Fruit fly (Drosophila melanogaster) whole organism, embryonic: Measurements from ENCODE around the gene Uba5.
A peak's percentile ranks its signal among the peaks of the same experiment; 100 is the strongest.

Source experiments
- Abd-B ChIP-seq: fragments of 200-800 bp; sonication (Bioruptor generic); optimal IDR thresholded peaks from 2 replicates; lab custom pipeline; 2018; ENCODE audit warnings: missing biosample characterization, mild to moderate bottlenecking, missing genetic modification characterization, moderate library complexity
- Bteb2 ChIP-seq: fragments of 200-800 bp; sonication (Bioruptor generic); optimal IDR thresholded peaks from 2 replicates; lab custom pipeline; 2016; ENCODE audit warnings: missing biosample characterization, missing genetic modification characterization
- CG1024 ChIP-seq: fragments of 200-800 bp; sonication (Bioruptor generic); IDR thresholded peaks from 2 replicates; pipeline ENCODE4 v1.3.6; 2022; ENCODE audit warnings: missing biosample characterization, missing genetic modification characterization
- CG10654 ChIP-seq: fragments of 200-800 bp; sonication (Bioruptor generic); optimal IDR thresholded peaks from 2 replicates; lab custom pipeline; 2016; ENCODE audit warnings: missing biosample characterization, missing genetic modification characterization
- CG11696 ChIP-seq: fragments of 200-800 bp; sonication (Bioruptor generic); IDR thresholded peaks from 2 replicates; pipeline ENCODE4 v1.3.6; 2022; ENCODE audit warnings: missing biosample characterization, missing genetic modification characterization
- CG12659 ChIP-seq: fragments of 200-800 bp; sonication (Bioruptor generic); optimal IDR thresholded peaks from 3 replicates; lab custom pipeline; 2017; ENCODE audit warnings: mild to moderate bottlenecking, missing biosample characterization, missing genetic modification reagents, missing genetic modification characterization
- CG15011 ChIP-seq: fragments of 200-800 bp; sonication (Bioruptor generic); optimal IDR thresholded peaks from 3 replicates; lab custom pipeline; 2018; ENCODE audit warnings: missing biosample characterization, mild to moderate bottlenecking, missing genetic modification characterization
- CG1603 ChIP-seq: fragments of 200-800 bp; sonication (Bioruptor generic); optimal IDR thresholded peaks from 2 replicates; lab custom pipeline; 2019; ENCODE audit warnings: missing biosample characterization, mild to moderate bottlenecking, missing genetic modification characterization, moderate library complexity
- CG17328 ChIP-seq: fragments of 200-800 bp; sonication (Bioruptor generic); IDR thresholded peaks from 2 replicates; pipeline ENCODE4 v1.3.6; 2022; ENCODE audit warnings: missing biosample characterization, missing genetic modification characterization
- CG18476 ChIP-seq: fragments of 200-800 bp; sonication (Bioruptor generic); optimal IDR thresholded peaks from 2 replicates; lab custom pipeline; 2016; ENCODE audit warnings: missing biosample characterization, mild to moderate bottlenecking, missing genetic modification characterization
- CG34422 ChIP-seq: fragments of 200-800 bp; sonication (Bioruptor generic); IDR thresholded peaks from 3 replicates; pipeline ENCODE4 v1.3.6; 2022; ENCODE audit warnings: missing biosample characterization, missing genetic modification characterization
- CG4360 ChIP-seq: fragments of 200-800 bp; sonication (Bioruptor generic); IDR thresholded peaks from 2 replicates; pipeline ENCODE4 v1.3.6; 2022; ENCODE audit warnings: missing biosample characterization, missing genetic modification characterization
- CG4707 ChIP-seq: fragments of 200-800 bp; sonication (Bioruptor generic); optimal IDR thresholded peaks from 2 replicates; lab custom pipeline; 2018; ENCODE audit warnings: missing biosample characterization, mild to moderate bottlenecking, missing genetic modification characterization, moderate library complexity
- CG6175 ChIP-seq: fragments of 200-800 bp; sonication (Bioruptor generic); IDR thresholded peaks from 3 replicates; pipeline ENCODE4 v1.3.6; 2022; ENCODE audit warnings: missing biosample characterization, missing genetic modification characterization
- CG7372 ChIP-seq: fragments of 200-800 bp; sonication (Bioruptor generic); IDR thresholded peaks from 2 replicates; pipeline ENCODE4 v1.3.6; 2022; ENCODE audit warnings: missing biosample characterization, missing genetic modification characterization
- CG7745 ChIP-seq: fragments of 200-800 bp; sonication (Bioruptor generic); optimal IDR thresholded peaks from 2 replicates; lab custom pipeline; 2018; ENCODE audit warnings: missing biosample characterization, mild to moderate bottlenecking, missing genetic modification characterization, moderate library complexity
- CG7987 ChIP-seq: fragments of 200-800 bp; sonication (Bioruptor generic); optimal IDR thresholded peaks from 2 replicates; lab custom pipeline; 2018; ENCODE audit warnings: missing biosample characterization, mild to moderate bottlenecking, missing genetic modification characterization, moderate library complexity
- CG8281 ChIP-seq: fragments of 200-800 bp; sonication (Bioruptor generic); optimal IDR thresholded peaks from 2 replicates; lab custom pipeline; 2018; ENCODE audit warnings: missing biosample characterization, mild to moderate bottlenecking, missing genetic modification characterization, moderate library complexity
- CG8388 ChIP-seq: fragments of 200-800 bp; sonication (Bioruptor generic); optimal IDR thresholded peaks from 2 replicates; lab custom pipeline; 2019; ENCODE audit warnings: missing biosample characterization, mild to moderate bottlenecking, missing genetic modification characterization, moderate library complexity
- Dp ChIP-seq: fragments of 200-800 bp; sonication (Bioruptor generic); optimal IDR thresholded peaks from 2 replicates; lab custom pipeline; 2018; ENCODE audit warnings: missing biosample characterization, mild to moderate bottlenecking, missing genetic modification characterization, moderate library complexity
- Drgx ChIP-seq: fragments of 200-800 bp; sonication (Bioruptor generic); IDR thresholded peaks from 2 replicates; pipeline ENCODE4 v1.3.6; 2022; ENCODE audit warnings: missing biosample characterization, missing genetic modification characterization
- HLH3B ChIP-seq: fragments of 200-800 bp; sonication (Bioruptor generic); IDR thresholded peaks from 2 replicates; pipeline ENCODE4 v1.3.6; 2022; ENCODE audit warnings: missing biosample characterization, missing genetic modification characterization
- MBD-R2 ChIP-seq: fragments of 200-800 bp; sonication (Bioruptor generic); IDR thresholded peaks from 2 replicates; pipeline ENCODE4 v1.3.6; 2022; ENCODE audit warnings: missing biosample characterization, missing genetic modification characterization
- Max ChIP-seq: fragments of 200-800 bp; sonication (Bioruptor generic); optimal IDR thresholded peaks from 2 replicates; lab custom pipeline; 2016; ENCODE audit warnings: missing biosample characterization, mild to moderate bottlenecking, missing genetic modification characterization
- NC2α ChIP-seq: fragments of 200-800 bp; sonication (Bioruptor generic); optimal IDR thresholded peaks from 2 replicates; lab custom pipeline; 2016; ENCODE audit warnings: missing biosample characterization, missing genetic modification characterization
- Nf-YB ChIP-seq: fragments of 200-800 bp; sonication (Bioruptor generic); optimal IDR thresholded peaks from 3 replicates; lab custom pipeline; 2019; ENCODE audit warnings: missing biosample characterization, mild to moderate bottlenecking, missing genetic modification characterization, moderate library complexity
- Optix ChIP-seq: fragments of 200-800 bp; sonication (Bioruptor generic); IDR thresholded peaks from 3 replicates; pipeline ENCODE4 v1.3.6; 2022; ENCODE audit warnings: missing biosample characterization, missing genetic modification characterization
- Rx ChIP-seq: fragments of 200-800 bp; sonication (Bioruptor generic); IDR thresholded peaks from 2 replicates; pipeline ENCODE4 v1.3.6; 2022; ENCODE audit warnings: missing biosample characterization, missing genetic modification characterization
- Sox100B ChIP-seq: fragments of 200-800 bp; sonication (Bioruptor generic); optimal IDR thresholded peaks from 3 replicates; lab custom pipeline; 2018; ENCODE audit warnings: missing biosample characterization, mild to moderate bottlenecking, missing genetic modification characterization
- Spps ChIP-seq: fragments of 200-800 bp; sonication (Bioruptor generic); optimal IDR thresholded peaks from 2 replicates; lab custom pipeline; 2018; ENCODE audit warnings: missing biosample characterization, mild to moderate bottlenecking, missing genetic modification characterization
- ara ChIP-seq: fragments of 200-800 bp; sonication (Bioruptor generic); IDR thresholded peaks from 2 replicates; pipeline ENCODE4 v1.3.6; 2022; ENCODE audit warnings: missing biosample characterization, missing genetic modification characterization
- bcd ChIP-seq: fragments of 200-800 bp; sonication (Bioruptor generic); optimal IDR thresholded peaks from 2 replicates; lab custom pipeline; 2017; ENCODE audit warnings: missing biosample characterization, mild to moderate bottlenecking, missing genetic modification characterization
- corto ChIP-seq: fragments of 200-800 bp; sonication (Bioruptor generic); optimal IDR thresholded peaks from 2 replicates; lab custom pipeline; 2016; ENCODE audit warnings: missing biosample characterization, mild to moderate bottlenecking, missing genetic modification characterization, moderate library complexity
- crc ChIP-seq: fragments of 200-800 bp; sonication (Bioruptor generic); optimal IDR thresholded peaks from 2 replicates; lab custom pipeline; 2016; ENCODE audit warnings: missing biosample characterization, missing genetic modification characterization
- crol ChIP-seq: fragments of 200-800 bp; sonication (Bioruptor generic); IDR thresholded peaks from 2 replicates; pipeline ENCODE4 v1.3.6; 2022; ENCODE audit warnings: missing biosample characterization, missing genetic modification characterization
- da ChIP-seq: fragments of 200-800 bp; sonication (Bioruptor generic); optimal IDR thresholded peaks from 2 replicates; lab custom pipeline; 2016; ENCODE audit warnings: missing biosample characterization, missing genetic modification characterization
- fd102C ChIP-seq: fragments of 200-800 bp; sonication (Bioruptor generic); optimal IDR thresholded peaks from 2 replicates; lab custom pipeline; 2018; ENCODE audit warnings: missing biosample characterization, mild to moderate bottlenecking, missing genetic modification characterization, moderate library complexity
- fd64A ChIP-seq: fragments of 200-800 bp; sonication (Bioruptor generic); optimal IDR thresholded peaks from 3 replicates; lab custom pipeline; 2018; ENCODE audit warnings: missing biosample characterization, mild to moderate bottlenecking, missing genetic modification characterization
- gsb ChIP-seq: fragments of 200-800 bp; sonication (Bioruptor generic); IDR thresholded peaks from 2 replicates; pipeline ENCODE4 v1.3.6; 2022; ENCODE audit warnings: missing biosample characterization, missing genetic modification characterization
- ken ChIP-seq: fragments of 200-800 bp; sonication (Bioruptor generic); IDR thresholded peaks from 3 replicates; pipeline ENCODE4 v1.3.6; 2022; ENCODE audit warnings: missing biosample characterization, missing genetic modification characterization
- klu ChIP-seq: fragments of 200-800 bp; sonication (Bioruptor generic); IDR thresholded peaks from 2 replicates; pipeline ENCODE4 v1.3.6; 2022; ENCODE audit warnings: missing biosample characterization, missing genetic modification characterization
- mam ChIP-seq: fragments of 200-800 bp; sonication (Bioruptor generic); optimal IDR thresholded peaks from 3 replicates; lab custom pipeline; 2016; ENCODE audit warnings: missing biosample characterization, missing genetic modification characterization
- pfk ChIP-seq: fragments of 200-800 bp; sonication (Bioruptor generic); optimal IDR thresholded peaks from 2 replicates; lab custom pipeline; 2018; ENCODE audit warnings: missing biosample characterization, mild to moderate bottlenecking, missing genetic modification characterization, moderate library complexity
- phol ChIP-seq: fragments of 200-800 bp; sonication (Bioruptor generic); optimal IDR thresholded peaks from 3 replicates; lab custom pipeline; 2018; ENCODE audit warnings: missing biosample characterization, mild to moderate bottlenecking, missing genetic modification characterization, moderate library complexity
- prd ChIP-seq, 3 experiments: fragments of >200 bp in 2 of 3; fragments of 200-800 bp in 1 of 3; sonication (Bioruptor generic) in 1 of 3; optimal IDR thresholded peaks in 2 of 3; IDR thresholded peaks in 1 of 3; 2 replicates in 2 of 3; 3 replicates in 1 of 3; pipeline versions ENCODE4 v1.3.6 to Lab custom; 2017 to 2022; ENCODE audit warnings: missing biosample characterization in 1 of 3, missing genetic modification characterization in 1 of 3
- pros ChIP-seq: fragments of 200-800 bp; sonication (Bioruptor generic); optimal IDR thresholded peaks from 3 replicates; lab custom pipeline; 2019; ENCODE audit warnings: missing biosample characterization, mild to moderate bottlenecking, missing genetic modification characterization, moderate library complexity
- rib ChIP-seq: fragments of 200-800 bp; sonication (Bioruptor generic); IDR thresholded peaks from 2 replicates; pipeline ENCODE4 v1.3.6; 2022; ENCODE audit warnings: missing biosample characterization, missing genetic modification characterization
- sd ChIP-seq: fragments of 200-800 bp; sonication (Bioruptor generic); optimal IDR thresholded peaks from 3 replicates; lab custom pipeline; 2018; ENCODE audit warnings: missing biosample characterization, mild to moderate bottlenecking, missing genetic modification characterization, moderate library complexity
- sens ChIP-seq: fragments of 200-800 bp; sonication (Bioruptor generic); peaks from one replicate; lab custom pipeline; 2016; ENCODE audit warnings: missing biosample characterization, missing genetic modification characterization
- trem ChIP-seq: fragments of 200-800 bp; optimal IDR thresholded peaks from 3 replicates; lab custom pipeline; 2019; ENCODE audit warnings: missing biosample characterization, mild to moderate bottlenecking, missing genetic modification characterization, moderate library complexity
- usp ChIP-seq: fragments of >200 bp; optimal IDR thresholded peaks from 2 replicates; lab custom pipeline; 2017; ENCODE audit warnings: missing biosample characterization, missing genetic modification characterization

Gene Uba5

dm6 chrX:11527088-11527635, 43.8 kb downstream of the Uba5 start (continued):
- TF ChIP-seq Rx (GFP tag; lab: Robert Waterston, UW) (no peak), CG8388 (no peak), CG7372 (no peak), CG7745 (tag; lab: Kevin White, UChicago) (no peak), phol (tag; lab: Kevin White, UChicago) (peak; percentile 1), CG4707 (GFP tag; lab: Kevin White, UChicago) (no peak), trem (no peak), pfk (GFP tag; lab: Kevin White, UChicago) (no peak), CG17328 (GFP tag; lab: Robert Waterston, UW) (no peak), ara (GFP tag; lab: Robert Waterston, UW) (no peak), usp (GFP tag; lab: Kevin White, UChicago) (no peak), bcd (GFP tag; lab: Kevin White, UChicago) (no peak), MBD-R2 (GFP tag; lab: Robert Waterston, UW) (no peak), prd (optimal IDR thresholded peaks at IDR 0.05; lab: Kevin White, UChicago) (no peak), prd (GFP tag; IDR thresholded peaks at IDR 0.05; lab: Robert Waterston, UW) (0 out of 3 replicates have a peak, but pooled peaks have one; percentile 8), Dp (no peak), CG1603 (tag; lab: Kevin White, UChicago) (peak; percentile 6), CG15011 (GFP tag; lab: Kevin White, UChicago) (no peak), mam (GFP tag; lab: Kevin White, UChicago) (no peak), gsb (GFP tag; lab: Robert Waterston, UW) (no peak), crol (GFP tag; lab: Robert Waterston, UW) (peak; percentile 88), CG34422 (GFP tag; lab: Robert Waterston, UW) (no peak), Drgx (GFP tag; lab: Robert Waterston, UW) (no peak), CG7987 (GFP tag; lab: Kevin White, UChicago) (no peak), Sox100B (GFP tag; lab: Kevin White, UChicago) (no peak), CG1024 (GFP tag; lab: Robert Waterston, UW) (no peak), fd102C (GFP tag; lab: Kevin White, UChicago) (no peak), Nf-YB (GFP tag; lab: Kevin White, UChicago) (no peak), da (GFP tag; lab: Kevin White, UChicago) (no peak), Spps (no peak), NC2α (GFP tag; lab: Kevin White, UChicago) (no peak), HLH3B (GFP tag; lab: Robert Waterston, UW) (no peak), CG12659 (GFP tag; lab: Kevin White, UChicago) (no peak), crc (GFP tag; lab: Kevin White, UChicago) (no peak), CG4360 (GFP tag; lab: Robert Waterston, UW) (no peak), Max (GFP tag; lab: Kevin White, UChicago) (no peak), CG8281 (peak; percentile 99), corto (GFP tag; lab: Kevin White, UChicago) (no peak), rib (GFP tag; lab: Robert Waterston, UW) (no peak), ken (GFP tag; lab: Robert Waterston, UW) (no peak), klu (GFP tag; lab: Robert Waterston, UW) (no peak), CG6175 (no peak), Optix (GFP tag; lab: Robert Waterston, UW) (no peak), CG18476 (no peak), sd (tag; lab: Kevin White, UChicago) (peak; percentile 51), CG10654 (GFP tag; lab: Kevin White, UChicago) (no peak), CG11696 (GFP tag; lab: Robert Waterston, UW) (peak; percentile 94), pros (GFP tag; lab: Kevin White, UChicago) (peak; percentile 3), sens (GFP tag; lab: Kevin White, UChicago) (peak; percentile 46), fd64A (GFP tag; lab: Kevin White, UChicago) (no peak), Bteb2 (GFP tag; lab: Kevin White, UChicago) (no peak), Abd-B (GFP tag; lab: Kevin White, UChicago) (no peak)
